Worm (Caenorhabditis elegans): ENCODE data around the gene ceh-62.

DNA sequence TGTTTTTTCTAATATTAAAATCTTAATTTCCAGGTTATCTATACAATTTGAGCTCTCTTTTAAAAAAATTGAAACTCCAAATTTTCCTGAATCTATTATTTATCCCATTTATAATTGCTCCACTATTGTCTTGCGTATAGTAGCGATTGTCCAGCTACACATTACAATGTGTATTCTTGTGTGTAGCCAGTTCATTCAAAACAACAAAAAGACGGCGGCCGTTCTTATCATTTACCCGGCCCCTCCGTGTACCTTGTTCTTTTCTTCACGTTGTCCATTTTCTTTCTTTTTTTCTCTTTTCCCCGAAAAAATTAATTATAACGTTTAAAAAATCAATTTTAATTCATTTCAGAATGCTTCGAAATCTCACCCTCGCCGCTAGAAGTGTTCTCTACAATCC is 15.1 kb downstream of the ceh-62 start, which contains the start of gene ech-4:
- no peak for TF ChIP-seq unc-86 (tag; optimal IDR thresholded peaks at IDR 0.05)
- no peak for TF ChIP-seq pqm-1 (tag; optimal IDR thresholded peaks at IDR 0.05)
- no peak for TF ChIP-seq nhr-77 (tag; optimal IDR thresholded peaks at IDR 0.05)
